Fruit fly (Drosophila melanogaster): ENCODE measurements around the gene CG12483.

The CG12483 gene

DNA sequence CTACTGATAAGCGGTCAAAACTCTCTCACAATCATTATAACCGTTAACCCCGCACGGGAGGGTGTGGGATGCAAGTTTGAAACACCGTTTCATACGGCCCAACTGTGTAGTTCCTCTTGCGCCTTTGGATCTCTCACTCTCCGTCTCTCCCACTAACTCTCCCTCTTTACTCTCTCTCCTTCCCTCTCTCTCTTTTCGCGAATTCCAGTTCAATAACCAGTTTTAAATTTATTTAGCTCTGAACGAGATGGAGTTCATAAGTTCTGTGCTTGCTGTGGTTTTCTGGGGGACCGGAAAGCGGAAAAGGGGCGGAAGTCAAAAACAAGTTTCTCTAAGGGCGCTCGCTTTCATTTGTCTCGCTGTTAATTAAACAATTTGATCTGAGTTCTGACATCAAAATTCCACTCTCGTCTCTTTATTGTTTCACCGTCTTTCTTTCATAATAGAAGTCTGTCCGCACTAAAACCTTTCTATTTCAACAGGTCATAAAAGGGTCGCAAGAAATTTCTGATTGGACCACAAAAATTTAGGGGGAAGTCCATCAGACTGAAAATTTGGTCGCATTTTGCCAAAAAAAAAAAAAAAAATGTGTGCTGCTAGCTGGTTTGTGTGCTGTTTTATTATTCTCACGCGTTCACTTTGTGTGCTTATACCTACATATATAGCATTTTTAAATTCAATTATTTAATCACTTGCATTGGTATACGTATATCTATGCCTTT, 42.8 kb upstream of the CG12483 start (continued):
- no peak for TF ChIP-seq Atf-2 (GFP tag; optimal IDR thresholded peaks at IDR 0.05)
- no peak for TF ChIP-seq CG10366 (GFP tag; IDR thresholded peaks at IDR 0.05)
- no peak for TF ChIP-seq CG8089 (GFP tag; optimal IDR thresholded peaks at IDR 0.05)
- peak; percentile 48 for TF ChIP-seq kni (GFP tag; optimal IDR thresholded peaks at IDR 0.05)
- TF ChIP-seq CG2712 (tag; optimal IDR thresholded peaks at IDR 0.05), result no peak
- no peak for TF ChIP-seq Gsc (GFP tag; IDR thresholded peaks at IDR 0.05)
- TF ChIP-seq CG33557 (GFP tag; optimal IDR thresholded peaks at IDR 0.05), result no peak
- no peak for TF ChIP-seq CG14014 (GFP tag; IDR thresholded peaks at IDR 0.05)
- TF ChIP-seq Mad (GFP tag; optimal IDR thresholded peaks at IDR 0.05), result no peak
- no peak for TF ChIP-seq C15 (GFP tag; IDR thresholded peaks at IDR 0.05)
- no peak for TF ChIP-seq CG43689 (GFP tag; IDR thresholded peaks at IDR 0.05)
- TF ChIP-seq Eip74EF (GFP tag; optimal IDR thresholded peaks at IDR 0.05), result peak in 1 of 2 experiments; percentile 45
- TF ChIP-seq crol (GFP tag; IDR thresholded peaks at IDR 0.05), result 0 out of 2 replicates have a peak, but pooled peaks have one; percentile 29
- TF ChIP-seq tx (GFP tag; optimal IDR thresholded peaks at IDR 0.05), result no peak
- TF ChIP-seq CG12769 (tag; optimal IDR thresholded peaks at IDR 0.05), result peak; percentile 48
- peak; percentile 42 for TF ChIP-seq pfk (GFP tag; optimal IDR thresholded peaks at IDR 0.05)
- no peak for TF ChIP-seq CG5180 (GFP tag; optimal IDR thresholded peaks at IDR 0.05)
- TF ChIP-seq zfh2 (GFP tag; optimal IDR thresholded peaks at IDR 0.05), result no peak
- TF ChIP-seq Xbp1 (GFP tag; optimal IDR thresholded peaks at IDR 0.05), result no peak
- no peak for TF ChIP-seq cad (GFP tag; optimal IDR thresholded peaks at IDR 0.05)
- no peak for TF ChIP-seq CG4854 (GFP tag; optimal IDR thresholded peaks at IDR 0.05)
- TF ChIP-seq CG12391 (tag; optimal IDR thresholded peaks at IDR 0.05), result no peak
- no peak for TF ChIP-seq Sox100B (GFP tag; optimal IDR thresholded peaks at IDR 0.05)
- TF ChIP-seq Dll (GFP tag; IDR thresholded peaks at IDR 0.05; ENCODE audit: partially characterized antibody), result no peak
- no peak for TF ChIP-seq ERR (GFP tag; optimal IDR thresholded peaks at IDR 0.05)
- TF ChIP-seq gsb (GFP tag; IDR thresholded peaks at IDR 0.05), result no peak
- no peak for TF ChIP-seq CG12744 (GFP tag; optimal IDR thresholded peaks at IDR 0.05)
- TF ChIP-seq wdn (GFP tag; IDR thresholded peaks at IDR 0.05), result no peak
- no peak for TF ChIP-seq CG18764 (GFP tag; optimal IDR thresholded peaks at IDR 0.05)
- TF ChIP-seq CG2875 (GFP tag; optimal IDR thresholded peaks at IDR 0.05), result no peak
- TF ChIP-seq Fer3 (tag; optimal IDR thresholded peaks at IDR 0.05), result no peak
- TF ChIP-seq ind (GFP tag; optimal IDR thresholded peaks at IDR 0.05), result no peak
- peak; percentile 48 for TF ChIP-seq nerfin-1 (tag; optimal IDR thresholded peaks at IDR 0.05)
- TF ChIP-seq sd (tag; optimal IDR thresholded peaks at IDR 0.05), result peak; percentile 68
- no peak for TF ChIP-seq CG10565 (GFP tag; optimal IDR thresholded peaks at IDR 0.05)
- TF ChIP-seq CG18262 (tag; optimal IDR thresholded peaks at IDR 0.05), result no peak
- TF ChIP-seq br (optimal IDR thresholded peaks at IDR 0.05), result no peak
- 0 out of 2 replicates have a peak, but pooled peaks have one; percentile 17 for TF ChIP-seq CG31224 (GFP tag; IDR thresholded peaks at IDR 0.05)
- no peak for TF ChIP-seq Mrtf (GFP tag; IDR thresholded peaks at IDR 0.05)
- no peak for TF ChIP-seq CG7556 (GFP tag; optimal IDR thresholded peaks at IDR 0.05)
- peak; percentile 41; the same call in 1 of the 3 replicates for TF ChIP-seq CG2199 (GFP tag; IDR thresholded peaks at IDR 0.05)
- TF ChIP-seq CG6254 (GFP tag; optimal IDR thresholded peaks at IDR 0.05), result no peak
- TF ChIP-seq insv (GFP tag; optimal IDR thresholded peaks at IDR 0.05), result peak in 1 of 2 experiments; percentile 63
- no peak for TF ChIP-seq Fer2 (tag; optimal IDR thresholded peaks at IDR 0.05)
- TF ChIP-seq CG31365 (tag; optimal IDR thresholded peaks at IDR 0.05), result no peak
- TF ChIP-seq Blimp-1 (GFP tag; optimal IDR thresholded peaks at IDR 0.05), result peak; percentile 66
- no peak for TF ChIP-seq BtbVII (GFP tag; optimal IDR thresholded peaks at IDR 0.05)
- TF ChIP-seq CG18599 (GFP tag; optimal IDR thresholded peaks at IDR 0.05), result no peak
- TF ChIP-seq bab2 (GFP tag; optimal IDR thresholded peaks at IDR 0.05), result no peak
- no peak for TF ChIP-seq seq (GFP tag; IDR thresholded peaks at IDR 0.05)

All from whole organism, embryonic.